Fruit fly (Drosophila melanogaster): ENCODE measurements around the gene Adck5.

dm6 chr3L:11203820-11204449 is 34.3 kb downstream of the Adck5 start:
- no peak for TF ChIP-seq CG8478 (optimal IDR thresholded peaks at IDR 0.05)
- TF ChIP-seq CTCF (optimal IDR thresholded peaks at IDR 0.05), result no peak

Data from S2 (cell line).